Worm (Caenorhabditis elegans) whole organism, L2 larva: ENCODE results near the gene Y73C8C.8.

ENCODE experiments used
- ZK546.5 ChIP-seq: sonication (generic microtip); optimal IDR thresholded peaks from 2 replicates; lab custom pipeline; 2017; ENCODE audit warnings: missing biosample characterization, missing genetic modification characterization
- aly-2 ChIP-seq: fragments of 150-350 bp; optimal IDR thresholded peaks from 2 replicates; lab custom pipeline; 2014; ENCODE audit warnings: missing biosample characterization, missing genetic modification characterization
- ama-1 ChIP-seq: fragments of 150-350 bp; optimal IDR thresholded peaks from 2 replicates; lab custom pipeline; 2018; ENCODE audit warnings: inconsistent platforms
- dmd-4 ChIP-seq: sonication (generic microtip); optimal IDR thresholded peaks from 2 replicates; lab custom pipeline; 2017; ENCODE audit warnings: missing biosample characterization, missing genetic modification characterization
- egl-27 ChIP-seq: sonication (generic microtip); optimal IDR thresholded peaks from 3 replicates; lab custom pipeline; 2017; ENCODE audit warnings: missing biosample characterization, missing genetic modification reagents, missing genetic modification characterization
- lin-39 ChIP-seq: fragments of 150-350 bp; optimal IDR thresholded peaks from 2 replicates; lab custom pipeline; 2014; ENCODE audit warnings: missing biosample characterization, missing genetic modification reagents, missing genetic modification characterization
- mbf-1 ChIP-seq: sonication (generic microtip); optimal IDR thresholded peaks from 2 replicates; lab custom pipeline; 2017; ENCODE audit warnings: missing biosample characterization, missing genetic modification characterization
- mdl-1 ChIP-seq, 2 experiments: fragments of 150-350 bp in 1 of 2; sonication (generic microtip) in 1 of 2; optimal IDR thresholded peaks; 2 replicates each; lab custom pipeline; 2017; ENCODE audit warnings: missing biosample characterization in 2 of 2, missing genetic modification characterization in 2 of 2
- nhr-129 ChIP-seq: fragments of 150-350 bp; optimal IDR thresholded peaks from 2 replicates; lab custom pipeline; 2014; ENCODE audit warnings: missing biosample characterization, missing genetic modification characterization
- nhr-237 ChIP-seq: fragments of 150-350 bp; optimal IDR thresholded peaks from 2 replicates; lab custom pipeline; 2014; ENCODE audit warnings: missing biosample characterization, missing genetic modification characterization
- sma-9 ChIP-seq, 2 experiments: fragments of 150-350 bp in 1 of 2; sonication (generic microtip) in 1 of 2; optimal IDR thresholded peaks; 2 replicates each; lab custom pipeline; 2014 to 2016; ENCODE audit warnings: missing genetic modification characterization in 2 of 2, mild to moderate bottlenecking in 1 of 2, missing biosample characterization in 1 of 2, missing compliant biosample characterization in 1 of 2, missing genetic modification reagents in 1 of 2, moderate library complexity in 1 of 2
- unc-62 ChIP-seq: fragments of 150-350 bp; optimal IDR thresholded peaks from 2 replicates; lab custom pipeline; 2014; ENCODE audit warnings: missing biosample characterization, missing genetic modification reagents, missing genetic modification characterization
- zag-1 ChIP-seq: fragments of 150-350 bp; optimal IDR thresholded peaks from 2 replicates; lab custom pipeline; 2014; ENCODE audit warnings: missing biosample characterization, missing genetic modification characterization

- TF ChIP-seq unc-62 (GFP tag; lab: Kevin White, UChicago) = no peak
- TF ChIP-seq mbf-1 (tag; lab: Kevin White, UChicago) = no peak
- TF ChIP-seq nhr-237 (tag; lab: Kevin White, UChicago) = no peak
- no peak for TF ChIP-seq ZK546.5 (tag; lab: Kevin White, UChicago)
- TF ChIP-seq mdl-1 (tag; optimal IDR thresholded peaks at IDR 0.05; lab: Kevin White, UChicago) = no peak
- TF ChIP-seq dmd-4 = no peak
- no peak for TF ChIP-seq ama-1 (lab: Kevin White, UChicago)
- no peak for TF ChIP-seq nhr-129 (tag; lab: Kevin White, UChicago)
- no peak for TF ChIP-seq zag-1
- TF ChIP-seq lin-39 (tag; lab: Kevin White, UChicago) = no peak
- no peak for TF ChIP-seq aly-2 (tag; lab: Kevin White, UChicago)
- TF ChIP-seq sma-9 (GFP tag; optimal IDR thresholded peaks at IDR 0.05; lab: Kevin White, UChicago) = no peak
- no peak for TF ChIP-seq sma-9 (tag; optimal IDR thresholded peaks at IDR 0.05; lab: Kevin White, UChicago)
- no peak for TF ChIP-seq egl-27
Measured at ce11 chrV:3088768-3089167, 24.9 kb downstream of the Y73C8C.8 start, which contains the start of gene acs-21.
